Worm (Caenorhabditis elegans) whole organism, late embryonic: Measurements from ENCODE around the gene K10B3.5.

Experiments
- F13H6.1 ChIP-seq: sonication (generic microtip); optimal IDR thresholded peaks from 2 replicates; lab custom pipeline; 2016; ENCODE audit warnings: missing genetic modification characterization, missing compliant biosample characterization
- K02D7.2 ChIP-seq: sonication (generic microtip); optimal IDR thresholded peaks from 2 replicates; lab custom pipeline; 2017; ENCODE audit warnings: mild to moderate bottlenecking, missing genetic modification characterization, missing compliant biosample characterization
- ahr-1 ChIP-seq: sonication (generic microtip); optimal IDR thresholded peaks from 2 replicates; lab custom pipeline; 2016; ENCODE audit warnings: missing genetic modification characterization, missing compliant biosample characterization
- ama-1 ChIP-seq: fragments of 150-350 bp; optimal IDR thresholded peaks from 2 replicates; lab custom pipeline; 2014
- ceh-14 ChIP-seq: sonication (generic microtip); optimal IDR thresholded peaks from 2 replicates; lab custom pipeline; 2016; ENCODE audit warnings: missing genotype, missing genetic modification characterization, missing compliant biosample characterization
- ceh-18 ChIP-seq: sonication (generic microtip); optimal IDR thresholded peaks from 2 replicates; lab custom pipeline; 2016; ENCODE audit warnings: missing genetic modification characterization, missing compliant biosample characterization
- ceh-2 ChIP-seq: sonication (generic microtip); optimal IDR thresholded peaks from 2 replicates; lab custom pipeline; 2016; ENCODE audit warnings: missing genotype, missing genetic modification characterization, missing compliant biosample characterization
- ceh-22 ChIP-seq: sonication (generic microtip); optimal IDR thresholded peaks from 2 replicates; lab custom pipeline; 2017; ENCODE audit warnings: missing biosample characterization, missing genetic modification characterization
- ceh-24 ChIP-seq: sonication (generic microtip); optimal IDR thresholded peaks from 2 replicates; lab custom pipeline; 2016; ENCODE audit warnings: mild to moderate bottlenecking, missing genetic modification characterization, missing compliant biosample characterization
- ceh-31 ChIP-seq: sonication (generic microtip); optimal IDR thresholded peaks from 2 replicates; lab custom pipeline; 2016; ENCODE audit warnings: missing genetic modification characterization, missing compliant biosample characterization
- ceh-34 ChIP-seq: sonication (generic microtip); optimal IDR thresholded peaks from 2 replicates; lab custom pipeline; 2016; ENCODE audit warnings: mild to moderate bottlenecking, missing genetic modification characterization, missing compliant biosample characterization
- ceh-6 ChIP-seq: fragments of 200-800 bp; sonication (Bioruptor generic); optimal IDR thresholded peaks from 2 replicates; lab custom pipeline; 2018; ENCODE audit warnings: mild to moderate bottlenecking, missing genetic modification characterization, missing compliant biosample characterization
- ceh-9 ChIP-seq: sonication (generic microtip); optimal IDR thresholded peaks from 2 replicates; lab custom pipeline; 2016; ENCODE audit warnings: mild to moderate bottlenecking, missing genetic modification characterization, inconsistent platforms, missing compliant biosample characterization
- che-1 ChIP-seq: sonication (generic microtip); optimal IDR thresholded peaks from 2 replicates; lab custom pipeline; 2016; ENCODE audit warnings: mild to moderate bottlenecking, missing genetic modification characterization, missing compliant biosample characterization
- elt-2 ChIP-seq: sonication (generic microtip); optimal IDR thresholded peaks from 2 replicates; lab custom pipeline; 2016; ENCODE audit warnings: missing genetic modification reagents, missing genetic modification characterization, missing compliant biosample characterization
- elt-4 ChIP-seq: sonication (generic microtip); optimal IDR thresholded peaks from 2 replicates; lab custom pipeline; 2016; ENCODE audit warnings: missing genetic modification characterization, missing compliant biosample characterization
- fkh-10 ChIP-seq: fragments of 150-350 bp; optimal IDR thresholded peaks from 2 replicates; lab custom pipeline; 2014; ENCODE audit warnings: missing biosample characterization, missing genetic modification reagents, missing genetic modification characterization
- hlh-13 ChIP-seq: fragments of 200-800 bp; sonication (Bioruptor generic); optimal IDR thresholded peaks from 2 replicates; lab custom pipeline; 2018; ENCODE audit warnings: mild to moderate bottlenecking, missing genetic modification characterization, missing compliant biosample characterization
- hlh-30 ChIP-seq: sonication (generic microtip); optimal IDR thresholded peaks from 2 replicates; lab custom pipeline; 2017; ENCODE audit warnings: antibody characterized with exemption, missing genetic modification characterization, missing compliant biosample characterization; ENCODE audit not compliant: insufficient read depth
- hlh-8 ChIP-seq: sonication (generic microtip); optimal IDR thresholded peaks from 2 replicates; lab custom pipeline; 2016; ENCODE audit warnings: missing genotype, missing genetic modification characterization, missing compliant biosample characterization
- lim-6 ChIP-seq: sonication (generic microtip); optimal IDR thresholded peaks from 2 replicates; lab custom pipeline; 2016; ENCODE audit warnings: missing genetic modification characterization, missing compliant biosample characterization
- mec-3 ChIP-seq: sonication (generic microtip); optimal IDR thresholded peaks from 2 replicates; lab custom pipeline; 2016; ENCODE audit warnings: borderline replicate concordance, missing genetic modification characterization, missing compliant biosample characterization
- nfya-1 ChIP-seq: sonication (generic microtip); optimal IDR thresholded peaks from 2 replicates; lab custom pipeline; 2017; ENCODE audit warnings: missing genetic modification characterization, mild to moderate bottlenecking, missing compliant biosample characterization, antibody characterized with exemption, moderate library complexity
- nhr-11 ChIP-seq: fragments of 150-350 bp; optimal IDR thresholded peaks from 2 replicates; lab custom pipeline; 2014; ENCODE audit warnings: missing biosample characterization, missing genetic modification characterization
- nhr-232 ChIP-seq: sonication (generic microtip); optimal IDR thresholded peaks from 2 replicates; lab custom pipeline; 2016; ENCODE audit warnings: missing genetic modification characterization, missing compliant biosample characterization
- npax-4 ChIP-seq: sonication (generic microtip); optimal IDR thresholded peaks from 2 replicates; lab custom pipeline; 2016; ENCODE audit warnings: missing genetic modification characterization, missing compliant biosample characterization
- odd-2 ChIP-seq: sonication (generic microtip); optimal IDR thresholded peaks from 2 replicates; lab custom pipeline; 2017; ENCODE audit warnings: antibody characterized with exemption, mild to moderate bottlenecking, missing genetic modification characterization, missing compliant biosample characterization
- pat-9 ChIP-seq: fragments of 200-800 bp; sonication (Bioruptor generic); optimal IDR thresholded peaks from 2 replicates; lab custom pipeline; 2018; ENCODE audit warnings: mild to moderate bottlenecking, missing genetic modification characterization, moderate library complexity, missing compliant biosample characterization
- pax-1 ChIP-seq: fragments of 150-350 bp; optimal IDR thresholded peaks from 2 replicates; lab custom pipeline; 2014; ENCODE audit warnings: missing biosample characterization, missing genetic modification characterization
- pha-4 ChIP-seq: fragments of 150-350 bp; optimal IDR thresholded peaks from 2 replicates; lab custom pipeline; 2018; ENCODE audit warnings: missing biosample characterization, missing genetic modification reagents, missing genetic modification characterization
- pros-1 ChIP-seq: fragments of 150-350 bp; optimal IDR thresholded peaks from 2 replicates; lab custom pipeline; 2014; ENCODE audit warnings: missing biosample characterization, missing genetic modification reagents, missing genetic modification characterization
- ref-2 ChIP-seq: sonication (generic microtip); optimal IDR thresholded peaks from 2 replicates; lab custom pipeline; 2016; ENCODE audit warnings: missing genetic modification characterization, missing compliant biosample characterization
- rnt-1 ChIP-seq: sonication (generic microtip); optimal IDR thresholded peaks from 2 replicates; lab custom pipeline; 2016; ENCODE audit warnings: missing genetic modification characterization, missing compliant biosample characterization
- sox-2 ChIP-seq: fragments of 200-800 bp; sonication (Bioruptor generic); IDR thresholded peaks from 2 replicates; pipeline ENCODE4 v1.3.6; 2022; ENCODE audit warnings: missing genetic modification reagents, missing genetic modification characterization, missing compliant biosample characterization
- syd-9 ChIP-seq: sonication (generic microtip); optimal IDR thresholded peaks from 2 replicates; lab custom pipeline; 2016; ENCODE audit warnings: mild to moderate bottlenecking, missing genetic modification characterization, moderate library complexity, missing compliant biosample characterization
- tbx-2 ChIP-seq: sonication (generic microtip); optimal IDR thresholded peaks from 2 replicates; lab custom pipeline; 2016; ENCODE audit warnings: missing genetic modification characterization, missing compliant biosample characterization
- ttx-3 ChIP-seq: sonication (generic microtip); optimal IDR thresholded peaks from 2 replicates; lab custom pipeline; 2016; ENCODE audit warnings: missing genetic modification reagents, missing genetic modification characterization, missing compliant biosample characterization
- unc-3 ChIP-seq, 2 experiments: fragments of 200-800 bp in 1 of 2; sonication (Bioruptor generic) in 1 of 2; sonication (generic microtip) in 1 of 2; conservative IDR thresholded peaks in 1 of 2; optimal IDR thresholded peaks in 1 of 2; 2 replicates each; pipeline versions ENCODE4 v1.3.6 to Lab custom; 2016 to 2022; ENCODE audit warnings: missing compliant biosample characterization in 2 of 2, missing genetic modification characterization in 2 of 2, missing genetic modification reagents in 1 of 2
- unc-55 ChIP-seq: sonication (generic microtip); optimal IDR thresholded peaks from 2 replicates; lab custom pipeline; 2017; ENCODE audit warnings: missing biosample characterization, missing genetic modification reagents, missing genetic modification characterization
- ztf-16 ChIP-seq: sonication (generic microtip); optimal IDR thresholded peaks from 2 replicates; lab custom pipeline; 2017; ENCODE audit warnings: missing genetic modification characterization, missing compliant biosample characterization

Gene K10B3.5

ce11 chrX:3119606-3120005 is 13.3 kb upstream of the K10B3.5 start:
- no peak for TF ChIP-seq ama-1 (lab: Kevin White, UChicago)
- TF ChIP-seq che-1 (tag; lab: Kevin White, UChicago) = no peak
- no peak for TF ChIP-seq ahr-1 (tag; lab: Kevin White, UChicago)
- no peak for TF ChIP-seq elt-2 (tag; lab: Kevin White, UChicago)
- no peak for TF ChIP-seq nhr-232 (tag; lab: Kevin White, UChicago)
- no peak for TF ChIP-seq hlh-8
- TF ChIP-seq hlh-30 (tag; lab: Kevin White, UChicago) = no peak
- no peak for TF ChIP-seq syd-9
- no peak for TF ChIP-seq ceh-22 (tag; lab: Kevin White, UChicago)
- TF ChIP-seq elt-4 (tag; lab: Kevin White, UChicago) = no peak
- no peak for TF ChIP-seq ceh-2
- no peak for TF ChIP-seq lim-6
- no peak for TF ChIP-seq K02D7.2 (tag; lab: Kevin White, UChicago)
- TF ChIP-seq fkh-10 (GFP tag; lab: Kevin White, UChicago) = no peak
- no peak for TF ChIP-seq rnt-1
- TF ChIP-seq ceh-9 (tag; lab: Kevin White, UChicago) = no peak
- no peak for TF ChIP-seq odd-2 (tag; lab: Kevin White, UChicago)
- TF ChIP-seq unc-55 (GFP tag; lab: Kevin White, UChicago) = no peak
- TF ChIP-seq unc-3 (GFP tag; conservative IDR thresholded peaks at IDR 0.05; lab: Robert Waterston, UW) = no peak
- TF ChIP-seq unc-3 (tag; optimal IDR thresholded peaks at IDR 0.05; lab: Kevin White, UChicago) = no peak

- TF ChIP-seq ceh-34 (tag; lab: Kevin White, UChicago) (no peak), nhr-232 (tag; lab: Kevin White, UChicago) (no peak), ztf-16 (no peak), ceh-9 (tag; lab: Kevin White, UChicago) (no peak), ceh-2 (no peak), nhr-11 (tag; lab: Kevin White, UChicago) (no peak), elt-4 (tag; lab: Kevin White, UChicago) (no peak), hlh-13 (GFP tag; lab: Kevin White, UChicago) (no peak), pha-4 (tag; lab: Kevin White, UChicago) (no peak), unc-55 (GFP tag; lab: Kevin White, UChicago) (no peak), ceh-6 (GFP tag; lab: Kevin White, UChicago) (no peak), syd-9 (no peak), ceh-24 (tag; lab: Kevin White, UChicago) (no peak), npax-4 (tag; lab: Kevin White, UChicago) (no peak), pax-1 (tag; lab: Kevin White, UChicago) (no peak), ama-1 (lab: Kevin White, UChicago) (no peak), mec-3 (tag; lab: Kevin White, UChicago) (no peak), F13H6.1 (tag; lab: Kevin White, UChicago) (no peak)
These were observed 12.5 kb upstream of the K10B3.5 start for ce11 chrX:3118596-3119287.

- TF ChIP-seq elt-2 (tag; lab: Kevin White, UChicago) = peak; percentile 87
- no peak for TF ChIP-seq pros-1 (tag; lab: Kevin White, UChicago)
- TF ChIP-seq, all 69 proteins: peak for 1
These were observed 10.9 kb upstream of the K10B3.5 start for ce11 chrX:3117204-3117603.

ce11 chrX:3116033-3116876 is 10.0 kb upstream of the K10B3.5 start, which contains the start of gene mai-1:
Gene mai-1 (minus strand): TSS chrX:3116589.
- peak; percentile 51 for TF ChIP-seq nfya-1 (tag; lab: Kevin White, UChicago)
- no peak for TF ChIP-seq pha-4 (tag; lab: Kevin White, UChicago)
- TF ChIP-seq ceh-18 (tag; lab: Kevin White, UChicago) = peak; percentile 83
- peak; percentile 67 for TF ChIP-seq tbx-2 (tag; lab: Kevin White, UChicago)
- peak; percentile 24 for TF ChIP-seq ref-2 (tag; lab: Kevin White, UChicago)
- TF ChIP-seq ceh-14 (tag; lab: Kevin White, UChicago) = no peak
- TF ChIP-seq ttx-3 = no peak
- TF ChIP-seq ceh-34 (tag; lab: Kevin White, UChicago) = peak; percentile 30
- TF ChIP-seq sox-2 (GFP tag; lab: Robert Waterston, UW) = no peak
- peak; percentile 74 for TF ChIP-seq ceh-31 (tag; lab: Kevin White, UChicago)
- peak; percentile 4 for TF ChIP-seq pat-9
